ENCODE assay signal across 1 fruit fly cellular context in genomic region chr3L:4239442-4240322, dm6.
TF ChIP-seq lines count a peak whose summit lies in the region.

Gene Sqor (plus strand): TSS chr3L:4240173.

TF ChIP-seq in whole organism, embryonic, 481 proteins besides CTCF, POLR2A, EP300 and RAD21 (continued from another document):
- TF ChIP-seq CG12744 (GFP tag; optimal IDR thresholded peaks at IDR 0.05; lab: Kevin White, UChicago) (peak; percentile 65), Optix (GFP tag; IDR thresholded peaks at IDR 0.05; lab: Robert Waterston, UW) (peak; percentile 83), slou (GFP tag; optimal IDR thresholded peaks at IDR 0.05; lab: Kevin White, UChicago) (peak; percentile 68), Meics (GFP tag; optimal IDR thresholded peaks at IDR 0.05; lab: Kevin White, UChicago) (peak; percentile 92), CG2712 (tag; optimal IDR thresholded peaks at IDR 0.05; lab: Kevin White, UChicago) (peak; percentile 79), CG10147 (GFP tag; optimal IDR thresholded peaks at IDR 0.05; lab: Kevin White, UChicago) (peak; percentile 91), insv (GFP tag; optimal IDR thresholded peaks at IDR 0.05; lab: Kevin White, UChicago) (peak in 1 of 2 experiments; percentile 21), CG12219 (GFP tag; optimal IDR thresholded peaks at IDR 0.05; lab: Kevin White, UChicago) (peak; percentile 81), mirr (GFP tag; optimal IDR thresholded peaks at IDR 0.05; lab: Kevin White, UChicago) (no peak), CG7928 (GFP tag; optimal IDR thresholded peaks at IDR 0.05; lab: Kevin White, UChicago) (peak; percentile 71), CG13424 (tag; optimal IDR thresholded peaks at IDR 0.05; lab: Kevin White, UChicago) (peak; percentile 92), Fer3 (tag; optimal IDR thresholded peaks at IDR 0.05; lab: Kevin White, UChicago) (peak; percentile 87), CG7372 (GFP tag; IDR thresholded peaks at IDR 0.05; lab: Robert Waterston, UW) (peak; percentile 60), CG1792 (GFP tag; optimal IDR thresholded peaks at IDR 0.05; lab: Kevin White, UChicago) (peak; percentile 85), CG32532 (GFP tag; IDR thresholded peaks at IDR 0.05; lab: Robert Waterston, UW) (peak; percentile 85), Pdp1 (GFP tag; optimal IDR thresholded peaks at IDR 0.05; lab: Kevin White, UChicago) (peak; percentile 89), CG17186 (GFP tag; optimal IDR thresholded peaks at IDR 0.05; lab: Kevin White, UChicago) (peak; percentile 4), Ravus (GFP tag; IDR thresholded peaks at IDR 0.05; lab: Robert Waterston, UW) (peak; percentile 52), CG11504 (tag; optimal IDR thresholded peaks at IDR 0.05; lab: Kevin White, UChicago) (peak; percentile 85), ase (GFP tag; IDR thresholded peaks at IDR 0.05; lab: Robert Waterston, UW) (peak; percentile 76; the same call in 2 of the 3 replicates), trh (GFP tag; optimal IDR thresholded peaks at IDR 0.05; lab: Kevin White, UChicago) (peak; percentile 79), fd96Cb (tag; optimal IDR thresholded peaks at IDR 0.05; lab: Kevin White, UChicago) (peak; percentile 73), CG10321 (GFP tag; IDR thresholded peaks at IDR 0.05; lab: Robert Waterston, UW) (peak; percentile 57; the same call in 1 of the 2 replicates), psq (GFP tag; optimal IDR thresholded peaks at IDR 0.05; lab: Kevin White, UChicago) (peak; percentile 38), Nf-YA (GFP tag; IDR thresholded peaks at IDR 0.05; lab: Robert Waterston, UW) (peak; percentile 75), Dll (GFP tag; IDR thresholded peaks at IDR 0.05; lab: Robert Waterston, UW; ENCODE audit: partially characterized antibody) (no peak), otp (GFP tag; IDR thresholded peaks at IDR 0.05; lab: Robert Waterston, UW) (peak; percentile 67), Sry-δ (GFP tag; optimal IDR thresholded peaks at IDR 0.05; lab: Kevin White, UChicago) (peak; percentile 28), sisA (GFP tag; IDR thresholded peaks at IDR 0.05; lab: Robert Waterston, UW) (peak; percentile 69), MESR4 (GFP tag; optimal IDR thresholded peaks at IDR 0.05; lab: Kevin White, UChicago) (no peak), Mad (GFP tag; optimal IDR thresholded peaks at IDR 0.05; lab: Kevin White, UChicago) (peak; percentile 76), caup (GFP tag; optimal IDR thresholded peaks at IDR 0.05; lab: Kevin White, UChicago; ENCODE audit: severe bottlenecking) (peak; percentile 87), hb (GFP tag; IDR thresholded peaks at IDR 0.05; lab: Robert Waterston, UW; ENCODE audit: partially characterized antibody) (no peak), tap (tag; optimal IDR thresholded peaks at IDR 0.05; lab: Kevin White, UChicago) (peak; percentile 82), CG10431 (GFP tag; optimal IDR thresholded peaks at IDR 0.05; lab: Kevin White, UChicago) (no peak), kah (GFP tag; optimal IDR thresholded peaks at IDR 0.05; lab: Kevin White, UChicago) (peak; percentile 44), CG10366 (GFP tag; IDR thresholded peaks at IDR 0.05; lab: Robert Waterston, UW) (peak; percentile 82), C15 (GFP tag; IDR thresholded peaks at IDR 0.05; lab: Robert Waterston, UW) (peak; percentile 77), Antp (GFP tag; optimal IDR thresholded peaks at IDR 0.05; lab: Kevin White, UChicago) (peak; percentile 91), eve (GFP tag; optimal IDR thresholded peaks at IDR 0.05; lab: Kevin White, UChicago) (no peak), PHDP (tag; optimal IDR thresholded peaks at IDR 0.05; lab: Kevin White, UChicago) (peak; percentile 89), H15 (GFP tag; IDR thresholded peaks at IDR 0.05; lab: Robert Waterston, UW) (peak; percentile 58; the same call in 2 of the 3 replicates), tin (GFP tag; optimal IDR thresholded peaks at IDR 0.05; lab: Kevin White, UChicago) (peak; percentile 54)
